Comparison of ENCODE assay signal across 1 fruit fly cellular context in genomic region chr2L:1164294-1164693, dm6.
TF ChIP-seq lines count a peak whose summit lies in the region.

Gene IntS14 (plus strand): TSS chr2L:1164443.

TF ChIP-seq in whole organism, embryonic, 481 proteins besides CTCF, POLR2A, EP300 and RAD21 (continued from another document and continues in another):
- TF ChIP-seq CG8290 (GFP tag; optimal IDR thresholded peaks at IDR 0.05; lab: Kevin White, UChicago) (no peak), CG8290 (tag; optimal IDR thresholded peaks at IDR 0.05; lab: Kevin White, UChicago) (no peak), CG10979 (tag; optimal IDR thresholded peaks at IDR 0.05; lab: Kevin White, UChicago) (no peak), Xrp1 (GFP tag; IDR thresholded peaks at IDR 0.05; lab: Robert Waterston, UW) (no peak), Pdp1 (GFP tag; optimal IDR thresholded peaks at IDR 0.05; lab: Kevin White, UChicago) (peak in 1 of 2 experiments; percentile 30), Dp (GFP tag; optimal IDR thresholded peaks at IDR 0.05; lab: Kevin White, UChicago) (peak; percentile 92), pzg (GFP tag; optimal IDR thresholded peaks at IDR 0.05; lab: Kevin White, UChicago) (peak; percentile 68), chinmo (GFP tag; IDR thresholded peaks at IDR 0.05; lab: Robert Waterston, UW; ENCODE audit: partially characterized antibody) (peak; percentile 67; the same call in 1 of the 4 replicates), CG10565 (GFP tag; optimal IDR thresholded peaks at IDR 0.05; lab: Kevin White, UChicago) (no peak), croc (GFP tag; conservative IDR thresholded peaks at IDR 0.05; lab: Robert Waterston, UW) (no peak), hkb (optimal IDR thresholded peaks at IDR 0.05; lab: Kevin White, UChicago) (no peak), hkb (GFP tag; IDR thresholded peaks at IDR 0.05; lab: Robert Waterston, UW) (no peak), Meics (GFP tag; optimal IDR thresholded peaks at IDR 0.05; lab: Kevin White, UChicago) (no peak), prd (optimal IDR thresholded peaks at IDR 0.05; lab: Kevin White, UChicago) (no peak), prd (GFP tag; IDR thresholded peaks at IDR 0.05; lab: Robert Waterston, UW) (no peak), CoRest (tag; optimal IDR thresholded peaks at IDR 0.05; lab: Kevin White, UChicago) (no peak), pho (GFP tag; optimal IDR thresholded peaks at IDR 0.05; lab: Kevin White, UChicago) (no peak), CG32772 (GFP tag; IDR thresholded peaks at IDR 0.05; lab: Robert Waterston, UW) (no peak), tll (GFP tag; optimal IDR thresholded peaks at IDR 0.05; lab: Kevin White, UChicago) (no peak), CG3163 (GFP tag; optimal IDR thresholded peaks at IDR 0.05; lab: Kevin White, UChicago) (no peak), Dip3 (GFP tag; optimal IDR thresholded peaks at IDR 0.05; lab: Kevin White, UChicago) (no peak), CG4617 (GFP tag; optimal IDR thresholded peaks at IDR 0.05; lab: Kevin White, UChicago; ENCODE audit: borderline replicate concordance) (peak; percentile 54), Taf1 (GFP tag; IDR thresholded peaks at IDR 0.05; lab: Robert Waterston, UW) (no peak), psq (GFP tag; optimal IDR thresholded peaks at IDR 0.05; lab: Kevin White, UChicago) (no peak), Dek (tag; optimal IDR thresholded peaks at IDR 0.05; lab: Kevin White, UChicago) (no peak), az2 (GFP tag; optimal IDR thresholded peaks at IDR 0.05; lab: Kevin White, UChicago) (no peak), CG13424 (tag; optimal IDR thresholded peaks at IDR 0.05; lab: Kevin White, UChicago) (no peak), mam (GFP tag; optimal IDR thresholded peaks at IDR 0.05; lab: Kevin White, UChicago) (no peak), cwo (GFP tag; optimal IDR thresholded peaks at IDR 0.05; lab: Kevin White, UChicago) (no peak), Dref (GFP tag; IDR thresholded peaks at IDR 0.05; lab: Robert Waterston, UW) (0 out of 2 replicates have a peak, but pooled peaks have one; percentile 30), ATbp (GFP tag; optimal IDR thresholded peaks at IDR 0.05; lab: Kevin White, UChicago) (no peak), H2.0 (GFP tag; IDR thresholded peaks at IDR 0.05; lab: Robert Waterston, UW) (no peak), gce (GFP tag; IDR thresholded peaks at IDR 0.05; lab: Robert Waterston, UW) (no peak), sisA (GFP tag; IDR thresholded peaks at IDR 0.05; lab: Robert Waterston, UW) (no peak), CG11247 (GFP tag; IDR thresholded peaks at IDR 0.05; lab: Robert Waterston, UW) (no peak), CG7928 (GFP tag; optimal IDR thresholded peaks at IDR 0.05; lab: Kevin White, UChicago) (no peak), CG11093 (GFP tag; IDR thresholded peaks at IDR 0.05; lab: Robert Waterston, UW) (no peak), hth (optimal IDR thresholded peaks at IDR 0.05; lab: Kevin White, UChicago) (no peak), CG8281 (tag; optimal IDR thresholded peaks at IDR 0.05; lab: Kevin White, UChicago) (no peak), her (GFP tag; optimal IDR thresholded peaks at IDR 0.05; lab: Kevin White, UChicago) (no peak), Nf-YC (tag; optimal IDR thresholded peaks at IDR 0.05; lab: Kevin White, UChicago) (no peak), MESR4 (GFP tag; optimal IDR thresholded peaks at IDR 0.05; lab: Kevin White, UChicago) (peak; percentile 30), bsh (GFP tag; optimal IDR thresholded peaks at IDR 0.05; lab: Kevin White, UChicago) (no peak), bcd (GFP tag; optimal IDR thresholded peaks at IDR 0.05; lab: Kevin White, UChicago) (no peak), CG9797 (GFP tag; optimal IDR thresholded peaks at IDR 0.05; lab: Kevin White, UChicago) (peak; percentile 9), CG10431 (GFP tag; optimal IDR thresholded peaks at IDR 0.05; lab: Kevin White, UChicago) (no peak), CG32767 (GFP tag; IDR thresholded peaks at IDR 0.05; lab: Robert Waterston, UW) (no peak), trem (tag; optimal IDR thresholded peaks at IDR 0.05; lab: Kevin White, UChicago) (peak; percentile 0), CG11696 (GFP tag; IDR thresholded peaks at IDR 0.05; lab: Robert Waterston, UW) (no peak), grn (GFP tag; optimal IDR thresholded peaks at IDR 0.05; lab: Kevin White, UChicago) (no peak), CG6791 (GFP tag; IDR thresholded peaks at IDR 0.05; lab: Robert Waterston, UW; ENCODE audit: partially characterized antibody) (0 out of 3 replicates have a peak, but pooled peaks have one; percentile 23), CG12219 (GFP tag; optimal IDR thresholded peaks at IDR 0.05; lab: Kevin White, UChicago) (no peak), peb (GFP tag; IDR thresholded peaks at IDR 0.05; lab: Robert Waterston, UW) (no peak), mirr (GFP tag; optimal IDR thresholded peaks at IDR 0.05; lab: Kevin White, UChicago) (no peak), unc-4 (GFP tag; IDR thresholded peaks at IDR 0.05; lab: Robert Waterston, UW; ENCODE audit: partially characterized antibody) (peak; percentile 37; the same call in 1 of the 2 replicates), ttk (GFP tag; IDR thresholded peaks at IDR 0.05; lab: Robert Waterston, UW) (no peak), fd64A (GFP tag; optimal IDR thresholded peaks at IDR 0.05; lab: Kevin White, UChicago) (no peak), CG4424 (GFP tag; optimal IDR thresholded peaks at IDR 0.05; lab: Kevin White, UChicago) (no peak), ftz-f1 (GFP tag; optimal IDR thresholded peaks at IDR 0.05; lab: Kevin White, UChicago) (no peak), CG3847 (GFP tag; IDR thresholded peaks at IDR 0.05; lab: Robert Waterston, UW) (no peak), CG6854 (GFP tag; optimal IDR thresholded peaks at IDR 0.05; lab: Kevin White, UChicago) (no peak), Stat92E (GFP tag; optimal IDR thresholded peaks at IDR 0.05; lab: Kevin White, UChicago) (no peak), CG8478 (optimal IDR thresholded peaks at IDR 0.05; lab: Kevin White, UChicago) (no peak), sc (optimal IDR thresholded peaks at IDR 0.05; lab: Kevin White, UChicago) (no peak), sc (GFP tag; optimal IDR thresholded peaks at IDR 0.05; lab: Kevin White, UChicago) (no peak), Dbx (GFP tag; IDR thresholded peaks at IDR 0.05; lab: Robert Waterston, UW) (no peak), dan (GFP tag; IDR thresholded peaks at IDR 0.05; lab: Robert Waterston, UW) (no peak), sqz (GFP tag; optimal IDR thresholded peaks at IDR 0.05; lab: Kevin White, UChicago) (no peak), sens-2 (GFP tag; IDR thresholded peaks at IDR 0.05; lab: Robert Waterston, UW) (no peak), vnd (GFP tag; IDR thresholded peaks at IDR 0.05; lab: Robert Waterston, UW; ENCODE audit: partially characterized antibody) (no peak), hbn (GFP tag; IDR thresholded peaks at IDR 0.05; lab: Robert Waterston, UW; ENCODE audit: partially characterized antibody) (no peak), crp (GFP tag; optimal IDR thresholded peaks at IDR 0.05; lab: Kevin White, UChicago) (peak; percentile 43 to 84), CG4820 (GFP tag; optimal IDR thresholded peaks at IDR 0.05; lab: Kevin White, UChicago) (no peak), CG11085 (GFP tag; IDR thresholded peaks at IDR 0.05; lab: Robert Waterston, UW) (no peak), Scr (GFP tag; IDR thresholded peaks at IDR 0.05; lab: Robert Waterston, UW; ENCODE audit: partially characterized antibody) (peak; percentile 29; the same call in 1 of the 2 replicates), CG10959 (GFP tag; IDR thresholded peaks at IDR 0.05; lab: Robert Waterston, UW) (no peak), CG15269 (tag; optimal IDR thresholded peaks at IDR 0.05; lab: Kevin White, UChicago) (no peak), shn (GFP tag; optimal IDR thresholded peaks at IDR 0.05; lab: Kevin White, UChicago) (no peak), al (GFP tag; IDR thresholded peaks at IDR 0.05; lab: Robert Waterston, UW) (no peak), sens (GFP tag; lab: Kevin White, UChicago) (no peak), NK7.1 (GFP tag; optimal IDR thresholded peaks at IDR 0.05; lab: Kevin White, UChicago) (no peak), CG10209 (GFP tag; optimal IDR thresholded peaks at IDR 0.05; lab: Kevin White, UChicago) (no peak), CG2889 (GFP tag; IDR thresholded peaks at IDR 0.05; lab: Robert Waterston, UW) (no peak), onecut (GFP tag; IDR thresholded peaks at IDR 0.05; lab: Robert Waterston, UW) (no peak), Ssrp (tag; optimal IDR thresholded peaks at IDR 0.05; lab: Kevin White, UChicago) (no peak), CG6683 (GFP tag; optimal IDR thresholded peaks at IDR 0.05; lab: Kevin White, UChicago) (no peak), CrebB (tag; optimal IDR thresholded peaks at IDR 0.05; lab: Kevin White, UChicago) (no peak), ase (GFP tag; IDR thresholded peaks at IDR 0.05; lab: Robert Waterston, UW) (no peak), YL-1 (GFP tag; optimal IDR thresholded peaks at IDR 0.05; lab: Kevin White, UChicago) (peak; percentile 8), zfh1 (GFP tag; IDR thresholded peaks at IDR 0.05; lab: Robert Waterston, UW) (no peak), Dip2 (GFP tag; IDR thresholded peaks at IDR 0.05; lab: Robert Waterston, UW) (no peak), CG10267 (tag; optimal IDR thresholded peaks at IDR 0.05; lab: Kevin White, UChicago) (peak; percentile 37), pita (GFP tag; optimal IDR thresholded peaks at IDR 0.05; lab: Kevin White, UChicago) (no peak), CG8359 (GFP tag; optimal IDR thresholded peaks at IDR 0.05; lab: Kevin White, UChicago; ENCODE audit: borderline replicate concordance) (no peak), odd (GFP tag; optimal IDR thresholded peaks at IDR 0.05; lab: Kevin White, UChicago) (no peak), B-H2 (GFP tag; optimal IDR thresholded peaks at IDR 0.05; lab: Kevin White, UChicago) (no peak), CG4707 (GFP tag; optimal IDR thresholded peaks at IDR 0.05; lab: Kevin White, UChicago) (no peak), Myb (GFP tag; optimal IDR thresholded peaks at IDR 0.05; lab: Kevin White, UChicago) (peak; percentile 73), CG34376 (GFP tag; optimal IDR thresholded peaks at IDR 0.05; lab: Kevin White, UChicago) (no peak), otp (GFP tag; IDR thresholded peaks at IDR 0.05; lab: Robert Waterston, UW) (no peak), sim (GFP tag; IDR thresholded peaks at IDR 0.05; lab: Robert Waterston, UW) (no peak), CG8765 (GFP tag; IDR thresholded peaks at IDR 0.05; lab: Robert Waterston, UW) (no peak), D19A (tag; optimal IDR thresholded peaks at IDR 0.05; lab: Kevin White, UChicago) (no peak), CHES-1-like (GFP tag; optimal IDR thresholded peaks at IDR 0.05; lab: Kevin White, UChicago) (no peak), repo (GFP tag; optimal IDR thresholded peaks at IDR 0.05; lab: Kevin White, UChicago) (no peak), CG15514 (GFP tag; optimal IDR thresholded peaks at IDR 0.05; lab: Kevin White, UChicago) (peak; percentile 68), kay (GFP tag; optimal IDR thresholded peaks at IDR 0.05; lab: Kevin White, UChicago) (no peak), kni (GFP tag; optimal IDR thresholded peaks at IDR 0.05; lab: Kevin White, UChicago) (peak; percentile 3), jing (GFP tag; optimal IDR thresholded peaks at IDR 0.05; lab: Kevin White, UChicago) (no peak), sima (GFP tag; optimal IDR thresholded peaks at IDR 0.05; lab: Kevin White, UChicago) (no peak), Usf (GFP tag; optimal IDR thresholded peaks at IDR 0.05; lab: Kevin White, UChicago) (no peak), CG12659 (GFP tag; optimal IDR thresholded peaks at IDR 0.05; lab: Kevin White, UChicago) (peak; percentile 9), Ets97D (GFP tag; optimal IDR thresholded peaks at IDR 0.05; lab: Kevin White, UChicago) (peak; percentile 17), CG7987 (GFP tag; optimal IDR thresholded peaks at IDR 0.05; lab: Kevin White, UChicago) (no peak), CG14710 (tag; optimal IDR thresholded peaks at IDR 0.05; lab: Kevin White, UChicago) (peak; percentile 12), CG42726 (GFP tag; IDR thresholded peaks at IDR 0.05; lab: Robert Waterston, UW; ENCODE audit: partially characterized antibody) (0 out of 2 replicates have a peak, but pooled peaks have one; percentile 5), unpg (GFP tag; optimal IDR thresholded peaks at IDR 0.05; lab: Kevin White, UChicago) (no peak), Nf-YB (GFP tag; optimal IDR thresholded peaks at IDR 0.05; lab: Kevin White, UChicago) (no peak), lmd (GFP tag; IDR thresholded peaks at IDR 0.05; lab: Robert Waterston, UW) (no peak), knrl (GFP tag; IDR thresholded peaks at IDR 0.05; lab: Robert Waterston, UW; ENCODE audit: partially characterized antibody) (no peak), nau (GFP tag; optimal IDR thresholded peaks at IDR 0.05; lab: Kevin White, UChicago) (no peak), MBD-R2 (GFP tag; IDR thresholded peaks at IDR 0.05; lab: Robert Waterston, UW) (peak; percentile 89), Lpt (GFP tag; optimal IDR thresholded peaks at IDR 0.05; lab: Kevin White, UChicago) (no peak), nmo (GFP tag; optimal IDR thresholded peaks at IDR 0.05; lab: Kevin White, UChicago) (no peak), ERR (GFP tag; optimal IDR thresholded peaks at IDR 0.05; lab: Kevin White, UChicago) (no peak), Sox102F (GFP tag; optimal IDR thresholded peaks at IDR 0.05; lab: Kevin White, UChicago) (no peak), Adf1 (GFP tag; IDR thresholded peaks at IDR 0.05; lab: Robert Waterston, UW) (no peak), CG7372 (GFP tag; IDR thresholded peaks at IDR 0.05; lab: Robert Waterston, UW) (no peak), bbx (GFP tag; IDR thresholded peaks at IDR 0.05; lab: Robert Waterston, UW; ENCODE audit: partially characterized antibody) (no peak), CG3065 (GFP tag; optimal IDR thresholded peaks at IDR 0.05; lab: Kevin White, UChicago) (no peak), Chrac-16 (GFP tag; optimal IDR thresholded peaks at IDR 0.05; lab: Kevin White, UChicago) (no peak), CG10462 (GFP tag; optimal IDR thresholded peaks at IDR 0.05; lab: Kevin White, UChicago) (peak; percentile 3), E2f2 (GFP tag; IDR thresholded peaks at IDR 0.05; lab: Robert Waterston, UW) (peak; percentile 93), Six4 (GFP tag; optimal IDR thresholded peaks at IDR 0.05; lab: Kevin White, UChicago) (no peak), Sin3A (optimal IDR thresholded peaks at IDR 0.05; lab: Kevin White, UChicago) (peak; percentile 38), CG15073 (GFP tag; optimal IDR thresholded peaks at IDR 0.05; lab: Kevin White, UChicago) (no peak), CG31365 (tag; optimal IDR thresholded peaks at IDR 0.05; lab: Kevin White, UChicago) (no peak), gfzf (GFP tag; optimal IDR thresholded peaks at IDR 0.05; lab: Kevin White, UChicago) (peak; percentile 17)
